Fruit fly (Drosophila melanogaster) whole organism, embryonic: ENCODE results near the gene PAPLA1.

Experiments
- CG10979 ChIP-seq: fragments of 200-800 bp; sonication (Bioruptor generic); optimal IDR thresholded peaks from 2 replicates; lab custom pipeline; 2018; ENCODE audit warnings: missing biosample characterization, mild to moderate bottlenecking, missing genetic modification characterization, moderate library complexity
- CG11456 ChIP-seq: fragments of 200-800 bp; sonication (Bioruptor generic); IDR thresholded peaks from 3 replicates; pipeline ENCODE4 v1.3.6; 2022; ENCODE audit warnings: missing biosample characterization, missing genetic modification characterization
- CG11504 ChIP-seq: fragments of 200-800 bp; sonication (Bioruptor generic); optimal IDR thresholded peaks from 3 replicates; lab custom pipeline; 2019; ENCODE audit warnings: missing biosample characterization, mild to moderate bottlenecking, missing genetic modification characterization, moderate library complexity
- CG13894 ChIP-seq: fragments of 200-800 bp; sonication (Bioruptor generic); optimal IDR thresholded peaks from 3 replicates; lab custom pipeline; 2018; ENCODE audit warnings: missing biosample characterization, mild to moderate bottlenecking, missing genetic modification characterization, moderate library complexity
- CG14441 ChIP-seq: fragments of 200-800 bp; sonication (Bioruptor generic); IDR thresholded peaks from 2 replicates; pipeline ENCODE4 v1.3.6; 2022; ENCODE audit warnings: missing biosample characterization, missing genetic modification characterization
- CG1647 ChIP-seq: fragments of 200-800 bp; sonication (Bioruptor generic); optimal IDR thresholded peaks from 3 replicates; lab custom pipeline; 2016; ENCODE audit warnings: missing biosample characterization, missing genetic modification characterization
- CG17328 ChIP-seq: fragments of 200-800 bp; sonication (Bioruptor generic); IDR thresholded peaks from 2 replicates; pipeline ENCODE4 v1.3.6; 2022; ENCODE audit warnings: missing biosample characterization, missing genetic modification characterization
- CG2199 ChIP-seq: fragments of 200-800 bp; sonication (Bioruptor generic); IDR thresholded peaks from 3 replicates; pipeline ENCODE4 v1.3.6; 2022; ENCODE audit warnings: missing biosample characterization, missing genetic modification characterization
- CG2202 ChIP-seq: fragments of 200-800 bp; sonication (Bioruptor generic); optimal IDR thresholded peaks from 2 replicates; lab custom pipeline; 2018; ENCODE audit warnings: missing biosample characterization, mild to moderate bottlenecking, missing genetic modification characterization
- CG2712 ChIP-seq: fragments of 200-800 bp; optimal IDR thresholded peaks from 3 replicates; lab custom pipeline; 2019; ENCODE audit warnings: missing biosample characterization, mild to moderate bottlenecking, missing genetic modification characterization, moderate library complexity
- CG3065 ChIP-seq: fragments of 200-800 bp; sonication (Bioruptor generic); optimal IDR thresholded peaks from 2 replicates; lab custom pipeline; 2016; ENCODE audit warnings: missing biosample characterization, missing genetic modification characterization
- CG31365 ChIP-seq: fragments of 200-800 bp; sonication (Bioruptor generic); optimal IDR thresholded peaks from 2 replicates; lab custom pipeline; 2018; ENCODE audit warnings: missing biosample characterization, mild to moderate bottlenecking, missing genetic modification characterization
- CG3163 ChIP-seq: fragments of 200-800 bp; sonication (Bioruptor generic); optimal IDR thresholded peaks from 3 replicates; lab custom pipeline; 2016; ENCODE audit warnings: missing biosample characterization, missing genetic modification characterization
- CG3281 ChIP-seq: fragments of 200-800 bp; sonication (Bioruptor generic); optimal IDR thresholded peaks from 3 replicates; lab custom pipeline; 2017; ENCODE audit warnings: missing biosample characterization, mild to moderate bottlenecking, missing genetic modification characterization
- CG3995 ChIP-seq: fragments of 200-800 bp; sonication (Bioruptor generic); optimal IDR thresholded peaks from 3 replicates; lab custom pipeline; 2016; ENCODE audit warnings: missing biosample characterization, missing genetic modification characterization
- CG5180 ChIP-seq: fragments of 200-800 bp; sonication (Bioruptor generic); optimal IDR thresholded peaks from 3 replicates; lab custom pipeline; 2017; ENCODE audit warnings: missing biosample characterization, missing genetic modification characterization, mild to moderate bottlenecking, moderate library complexity, missing genetic modification reagents
- CG8359 ChIP-seq: fragments of 200-800 bp; sonication (Bioruptor generic); optimal IDR thresholded peaks from 2 replicates; lab custom pipeline; 2017; ENCODE audit warnings: missing biosample characterization, mild to moderate bottlenecking, missing genetic modification characterization, borderline replicate concordance
- CG9727 ChIP-seq: fragments of 200-800 bp; sonication (Bioruptor generic); optimal IDR thresholded peaks from 3 replicates; lab custom pipeline; 2017; ENCODE audit warnings: missing biosample characterization, mild to moderate bottlenecking, missing genetic modification characterization
- Ets65A ChIP-seq: fragments of 200-800 bp; sonication (Bioruptor generic); peaks from one replicate; lab custom pipeline; 2016; ENCODE audit warnings: missing biosample characterization, missing genetic modification characterization
- HLH54F ChIP-seq: fragments of 200-800 bp; sonication (Bioruptor generic); optimal IDR thresholded peaks from 3 replicates; lab custom pipeline; 2016; ENCODE audit warnings: missing biosample characterization, missing genetic modification characterization
- Hr78 ChIP-seq, 2 experiments: fragments of 200-800 bp in 1 of 2; fragments of >200 bp in 1 of 2; sonication (Bioruptor generic) in 1 of 2; optimal IDR thresholded peaks; 2 replicates each; lab custom pipeline; 2017 to 2019; ENCODE audit warnings: missing biosample characterization in 2 of 2, missing genetic modification characterization in 2 of 2, mild to moderate bottlenecking in 1 of 2, moderate library complexity in 1 of 2
- Hsf ChIP-seq: fragments of 200-800 bp; sonication (Bioruptor generic); optimal IDR thresholded peaks from 3 replicates; lab custom pipeline; 2016; ENCODE audit warnings: missing biosample characterization, missing genetic modification characterization
- Med ChIP-seq: fragments of 200-800 bp; sonication (Bioruptor generic); peaks from one replicate; lab custom pipeline; 2016; ENCODE audit warnings: missing biosample characterization, missing genetic modification characterization, mild to moderate bottlenecking, inconsistent platforms, moderate library complexity
- Mrtf ChIP-seq: fragments of 200-800 bp; sonication (Bioruptor generic); IDR thresholded peaks from 3 replicates; pipeline ENCODE4 v1.3.6; 2022; ENCODE audit warnings: missing biosample characterization, missing genetic modification characterization
- NK7.1 ChIP-seq: fragments of 200-800 bp; sonication (Bioruptor generic); optimal IDR thresholded peaks from 3 replicates; lab custom pipeline; 2016; ENCODE audit warnings: missing biosample characterization, missing genetic modification characterization
- Nf-YB ChIP-seq: fragments of 200-800 bp; sonication (Bioruptor generic); optimal IDR thresholded peaks from 3 replicates; lab custom pipeline; 2019; ENCODE audit warnings: missing biosample characterization, mild to moderate bottlenecking, missing genetic modification characterization, moderate library complexity
- Optix ChIP-seq: fragments of 200-800 bp; sonication (Bioruptor generic); IDR thresholded peaks from 3 replicates; pipeline ENCODE4 v1.3.6; 2022; ENCODE audit warnings: missing biosample characterization, missing genetic modification characterization
- Pdp1 ChIP-seq, 2 experiments: fragments of 200-800 bp; sonication (Bioruptor generic); optimal IDR thresholded peaks; 3 replicates each; lab custom pipeline; 2016; ENCODE audit warnings: missing biosample characterization in 2 of 2, missing genetic modification characterization in 2 of 2, mild to moderate bottlenecking in 1 of 2, moderate library complexity in 1 of 2
- Sox100B ChIP-seq: fragments of 200-800 bp; sonication (Bioruptor generic); optimal IDR thresholded peaks from 3 replicates; lab custom pipeline; 2018; ENCODE audit warnings: missing biosample characterization, mild to moderate bottlenecking, missing genetic modification characterization
- Trl ChIP-seq, 3 experiments: fragments of >200 bp in 2 of 3; fragments of 200-800 bp in 1 of 3; sonication (Bioruptor generic) in 1 of 3; optimal IDR thresholded peaks; 2 replicates in 1 of 3; 3 replicates in 2 of 3; lab custom pipeline; 2016 to 2017; ENCODE audit warnings: missing biosample characterization in 1 of 3, missing genetic modification characterization in 1 of 3
- Xrp1 ChIP-seq: fragments of 200-800 bp; sonication (Bioruptor generic); IDR thresholded peaks from 2 replicates; pipeline ENCODE4 v1.3.6; 2022; ENCODE audit warnings: missing biosample characterization, missing genetic modification characterization
- ase ChIP-seq: fragments of 200-800 bp; sonication (Bioruptor generic); IDR thresholded peaks from 3 replicates; pipeline ENCODE4 v1.3.6; 2022; ENCODE audit warnings: missing biosample characterization, missing genetic modification characterization
- ato ChIP-seq: fragments of 200-800 bp; sonication (Bioruptor generic); IDR thresholded peaks from 2 replicates; pipeline ENCODE4 v1.3.6; 2022; ENCODE audit warnings: missing biosample characterization, missing genetic modification characterization; ENCODE audit not compliant: partially characterized antibody
- chif ChIP-seq, 2 experiments: fragments of 200-800 bp; sonication (Bioruptor generic); optimal IDR thresholded peaks; 3 replicates each; lab custom pipeline; 2016; ENCODE audit warnings: missing biosample characterization in 2 of 2, missing genetic modification characterization in 2 of 2
- crc ChIP-seq: fragments of 200-800 bp; sonication (Bioruptor generic); optimal IDR thresholded peaks from 2 replicates; lab custom pipeline; 2016; ENCODE audit warnings: missing biosample characterization, missing genetic modification characterization
- disco-r ChIP-seq: fragments of 200-800 bp; sonication (Bioruptor generic); optimal IDR thresholded peaks from 2 replicates; lab custom pipeline; 2016; ENCODE audit warnings: missing biosample characterization, missing genetic modification characterization
- dmrt99B ChIP-seq: fragments of 200-800 bp; sonication (Bioruptor generic); optimal IDR thresholded peaks from 2 replicates; lab custom pipeline; 2018; ENCODE audit warnings: missing biosample characterization, mild to moderate bottlenecking, missing genetic modification characterization, moderate library complexity
- en ChIP-seq: fragments of 200-800 bp; sonication (Bioruptor generic); optimal IDR thresholded peaks from 2 replicates; lab custom pipeline; 2016; ENCODE audit warnings: missing biosample characterization, missing genetic modification characterization
- fd3F ChIP-seq: fragments of 200-800 bp; sonication (Bioruptor generic); optimal IDR thresholded peaks from 2 replicates; lab custom pipeline; 2018; ENCODE audit warnings: missing biosample characterization, mild to moderate bottlenecking, missing genetic modification characterization, moderate library complexity
- gt ChIP-seq: fragments of 200-800 bp; sonication (Bioruptor generic); IDR thresholded peaks from 2 replicates; pipeline ENCODE4 v1.3.6; 2022; ENCODE audit warnings: missing biosample characterization, missing genetic modification characterization
- hkb ChIP-seq, 2 experiments: fragments of 200-800 bp in 1 of 2; fragments of >200 bp in 1 of 2; sonication (Bioruptor generic) in 1 of 2; IDR thresholded peaks in 1 of 2; optimal IDR thresholded peaks in 1 of 2; 2 replicates each; pipeline versions ENCODE4 v1.3.6 to Lab custom; 2017 to 2022; ENCODE audit warnings: missing biosample characterization in 1 of 2, missing genetic modification characterization in 1 of 2
- kay ChIP-seq: fragments of 200-800 bp; sonication (Bioruptor generic); optimal IDR thresholded peaks from 2 replicates; lab custom pipeline; 2016; ENCODE audit warnings: missing biosample characterization, missing genetic modification characterization
- mam ChIP-seq: fragments of 200-800 bp; sonication (Bioruptor generic); optimal IDR thresholded peaks from 3 replicates; lab custom pipeline; 2016; ENCODE audit warnings: missing biosample characterization, missing genetic modification characterization
- mld ChIP-seq: fragments of 200-800 bp; sonication (Bioruptor generic); IDR thresholded peaks from 3 replicates; pipeline ENCODE4 v1.3.6; 2022; ENCODE audit warnings: missing biosample characterization, missing genetic modification characterization; ENCODE audit not compliant: partially characterized antibody
- odd ChIP-seq: fragments of 200-800 bp; sonication (Bioruptor generic); optimal IDR thresholded peaks from 2 replicates; lab custom pipeline; 2017; ENCODE audit warnings: missing biosample characterization, mild to moderate bottlenecking, missing genetic modification characterization
- sisA ChIP-seq: fragments of 200-800 bp; sonication (Bioruptor generic); IDR thresholded peaks from 2 replicates; pipeline ENCODE4 v1.3.6; 2022; ENCODE audit warnings: missing biosample characterization, missing genetic modification characterization
- unc-4 ChIP-seq: fragments of 200-800 bp; sonication (Bioruptor generic); IDR thresholded peaks from 2 replicates; pipeline ENCODE4 v1.3.6; 2022; ENCODE audit warnings: missing biosample characterization, missing genetic modification characterization; ENCODE audit not compliant: partially characterized antibody
- zen2 ChIP-seq: fragments of 200-800 bp; sonication (Bioruptor generic); IDR thresholded peaks from 3 replicates; pipeline ENCODE4 v1.3.6; 2022; ENCODE audit warnings: missing biosample characterization, missing genetic modification characterization; ENCODE audit not compliant: partially characterized antibody

The PAPLA1 gene

dm6 chr2L:8204996-8205567 is 45.6 kb upstream of the PAPLA1 start, which contains the start of gene SLC5A11 (continued):
- TF ChIP-seq CG3065 (GFP tag; lab: Kevin White, UChicago), result peak; percentile 94
- peak; percentile 85 for TF ChIP-seq Nf-YB
- TF ChIP-seq Mrtf (GFP tag; lab: Robert Waterston, UW), result peak; percentile 94
- TF ChIP-seq en (GFP tag; lab: Kevin White, UChicago), result no peak
- peak in 1 of 2 experiments; percentile 86 for TF ChIP-seq Hr78 (GFP tag; optimal IDR thresholded peaks at IDR 0.05; lab: Kevin White, UChicago)
- peak; percentile 99 for TF ChIP-seq CG9727 (GFP tag; lab: Kevin White, UChicago)
- peak; percentile 100 for TF ChIP-seq Ets65A
- peak; percentile 97 for TF ChIP-seq Xrp1 (GFP tag; lab: Robert Waterston, UW)
- peak; percentile 83 for TF ChIP-seq crc (GFP tag; lab: Kevin White, UChicago)
- peak; percentile 82 for TF ChIP-seq kay
- no peak for TF ChIP-seq hkb (optimal IDR thresholded peaks at IDR 0.05; lab: Kevin White, UChicago)
- peak; percentile 92 for TF ChIP-seq hkb (GFP tag; IDR thresholded peaks at IDR 0.05; lab: Robert Waterston, UW)
- TF ChIP-seq CG3163 (GFP tag; lab: Kevin White, UChicago), result peak; percentile 46
- peak; percentile 100 for TF ChIP-seq dmrt99B (tag; lab: Kevin White, UChicago)
- peak; percentile 91 for TF ChIP-seq CG5180
- peak; percentile 82 for TF ChIP-seq CG31365 (tag; lab: Kevin White, UChicago)
- peak; percentile 97 for TF ChIP-seq NK7.1 (GFP tag; lab: Kevin White, UChicago)
- TF ChIP-seq CG8359, result peak; percentile 82
- TF ChIP-seq mam (GFP tag; lab: Kevin White, UChicago), result peak; percentile 95
- no peak for TF ChIP-seq ato (GFP tag; lab: Robert Waterston, UW)
- peak; percentile 97 for TF ChIP-seq CG14441 (GFP tag; lab: Robert Waterston, UW)

DNA sequence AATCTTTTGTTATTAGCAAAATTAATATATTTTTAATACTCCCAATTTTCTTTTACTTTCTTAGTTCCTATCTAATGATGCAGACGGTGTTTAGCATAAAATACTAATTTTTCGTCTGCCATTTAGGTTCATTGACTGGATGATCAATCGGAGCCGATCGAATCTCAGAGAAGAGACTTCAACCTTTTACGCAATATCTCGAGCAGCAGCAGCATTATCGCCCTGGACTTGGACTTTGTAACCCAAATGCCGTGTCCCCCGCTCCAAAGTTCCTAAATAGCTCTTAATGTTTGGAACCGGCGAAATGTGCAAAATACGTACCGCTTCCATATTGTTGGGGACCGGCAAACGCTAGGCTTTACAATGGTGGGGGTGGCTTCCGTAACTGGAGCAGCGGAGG is 44.9 kb upstream of the PAPLA1 start:
- TF ChIP-seq disco-r (no peak), unc-4 (GFP tag; lab: Robert Waterston, UW) (no peak), CG2712 (tag; lab: Kevin White, UChicago) (no peak), ase (GFP tag; lab: Robert Waterston, UW) (0 out of 3 replicates have a peak, but pooled peaks have one; percentile 10), mld (GFP tag; lab: Robert Waterston, UW) (peak; percentile 32; the same call in 1 of the 3 replicates), Hsf (GFP tag; lab: Kevin White, UChicago) (no peak), Pdp1 (GFP tag; optimal IDR thresholded peaks at IDR 0.05; lab: Kevin White, UChicago) (peak in 1 of 2 experiments; percentile 78), CG1647 (GFP tag; lab: Kevin White, UChicago) (no peak), Trl (optimal IDR thresholded peaks at IDR 0.05; lab: Kevin White, UChicago) (no peak), Trl (GFP tag; optimal IDR thresholded peaks at IDR 0.05; lab: Kevin White, UChicago) (no peak)

DNA sequence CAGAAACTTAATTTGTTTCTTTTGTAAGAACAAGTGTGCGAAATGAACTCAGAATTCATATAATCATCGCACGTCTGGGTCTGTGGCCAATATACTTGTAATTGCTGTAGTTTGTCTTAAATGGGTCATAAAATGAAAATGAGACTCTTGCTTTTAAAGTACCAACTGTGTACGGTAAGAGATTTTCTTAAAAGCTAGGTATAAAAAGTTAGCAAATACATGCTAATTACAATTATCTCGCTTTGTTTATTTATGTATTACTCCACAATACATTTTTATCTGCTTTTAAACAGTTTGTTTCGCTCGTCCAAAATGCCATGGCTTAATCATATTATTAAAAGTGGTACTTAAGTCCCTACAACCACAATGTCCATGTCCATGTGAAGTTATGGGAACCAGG is 44.3 kb upstream of the PAPLA1 start:
- TF ChIP-seq HLH54F (GFP tag; lab: Kevin White, UChicago) (no peak), odd (GFP tag; lab: Kevin White, UChicago) (no peak), zen2 (no peak), CG3281 (GFP tag; lab: Kevin White, UChicago) (no peak), CG11456 (GFP tag; lab: Robert Waterston, UW) (no peak), Sox100B (GFP tag; lab: Kevin White, UChicago) (no peak), Med (GFP tag; lab: Kevin White, UChicago) (peak; percentile 5), chif (GFP tag; optimal IDR thresholded peaks at IDR 0.05; lab: Kevin White, UChicago) (no peak), CG2202 (tag; lab: Kevin White, UChicago) (no peak), fd3F (GFP tag; lab: Kevin White, UChicago) (no peak), CG2199 (no peak), CG10979 (tag; lab: Kevin White, UChicago) (no peak), sisA (GFP tag; lab: Robert Waterston, UW) (no peak), CG11504 (no peak), CG17328 (GFP tag; lab: Robert Waterston, UW) (no peak), gt (no peak), Optix (GFP tag; lab: Robert Waterston, UW) (no peak), CG3995 (GFP tag; lab: Kevin White, UChicago) (no peak), CG13894 (tag; lab: Kevin White, UChicago) (peak; percentile 56)
